Worm (Caenorhabditis elegans): Measurements from ENCODE around the gene bca-1.
A peak's percentile ranks its signal among the peaks of the same experiment; 100 is the strongest.

The bca-1 gene

ce11 chrX:6239927-6240639, 35.5 kb upstream of the bca-1 start:
- TF ChIP-seq ceh-18 (tag; optimal IDR thresholded peaks at IDR 0.05) (peak; percentile 4), ceh-2 (tag; optimal IDR thresholded peaks at IDR 0.05) (no peak)

DNA sequence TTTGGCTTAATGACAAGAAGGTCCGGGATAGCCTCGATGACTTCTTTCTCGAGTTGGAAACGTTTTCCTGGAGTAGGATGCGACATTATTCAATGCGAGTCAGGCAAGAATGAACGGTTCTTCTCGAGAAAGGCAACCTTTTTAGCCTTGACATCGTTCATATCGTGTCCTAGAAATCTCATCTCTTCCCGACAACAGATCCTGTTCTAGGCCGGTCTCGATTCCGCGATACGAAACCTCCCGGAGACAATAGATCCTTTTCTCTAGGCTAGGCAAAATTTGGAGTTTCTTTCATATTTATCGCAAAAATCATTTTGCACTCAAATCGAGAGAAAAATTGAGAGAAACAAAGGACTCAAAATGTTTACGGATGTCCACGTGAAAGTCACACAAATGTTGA, 34.4 kb upstream of the bca-1 start, which contains the start of gene rml-3:
rml-3 (minus strand) TSS at position 93 of the 400 bp plus-strand sequence.
- TF ChIP-seq rnt-1 (tag; optimal IDR thresholded peaks at IDR 0.05) (peak; percentile 51), syd-9 (tag; optimal IDR thresholded peaks at IDR 0.05) (no peak)

- TF ChIP-seq Y22D7AL.16 (tag; optimal IDR thresholded peaks at IDR 0.05) (no peak), ama-1 (optimal IDR thresholded peaks at IDR 0.05) (no peak), odd-2 (tag; optimal IDR thresholded peaks at IDR 0.05) (no peak), unc-86 (tag; optimal IDR thresholded peaks at IDR 0.05) (no peak), pat-9 (tag; optimal IDR thresholded peaks at IDR 0.05) (no peak), elt-2 (tag; optimal IDR thresholded peaks at IDR 0.05) (no peak), che-1 (tag; optimal IDR thresholded peaks at IDR 0.05) (no peak), nhr-11 (tag; optimal IDR thresholded peaks at IDR 0.05) (no peak), lin-11 (tag; optimal IDR thresholded peaks at IDR 0.05) (no peak), tbx-7 (tag; optimal IDR thresholded peaks at IDR 0.05) (no peak), K02D7.2 (tag; optimal IDR thresholded peaks at IDR 0.05) (no peak), ceh-6 (GFP tag; optimal IDR thresholded peaks at IDR 0.05) (no peak), ceh-31 (tag; optimal IDR thresholded peaks at IDR 0.05) (no peak), npax-4 (tag; optimal IDR thresholded peaks at IDR 0.05) (no peak), fkh-10 (GFP tag; optimal IDR thresholded peaks at IDR 0.05) (no peak)
These were observed 30.9 kb upstream of the bca-1 start, which contains the start of gene hsp-43 for ce11 chrX:6235443-6235842. TSS of gene hsp-43 (minus strand) at chrX:6235543.

ce11 chrX:6232998-6233626, 28.6 kb upstream of the bca-1 start, which contains the start of gene C14F11.4:
TSS of gene C14F11.4 (minus strand) at chrX:6233048.
- TF ChIP-seq fkh-6 (tag; optimal IDR thresholded peaks at IDR 0.05): no peak
- no peak for TF ChIP-seq hlh-6 (tag; optimal IDR thresholded peaks at IDR 0.05)
- TF ChIP-seq unc-42 (tag; optimal IDR thresholded peaks at IDR 0.05): no peak
- no peak for TF ChIP-seq ahr-1 (tag; optimal IDR thresholded peaks at IDR 0.05)
- TF ChIP-seq fax-1 (tag; optimal IDR thresholded peaks at IDR 0.05): no peak
- TF ChIP-seq syd-9 (tag; optimal IDR thresholded peaks at IDR 0.05): no peak
- no peak for TF ChIP-seq tbx-2 (tag; optimal IDR thresholded peaks at IDR 0.05)

DNA sequence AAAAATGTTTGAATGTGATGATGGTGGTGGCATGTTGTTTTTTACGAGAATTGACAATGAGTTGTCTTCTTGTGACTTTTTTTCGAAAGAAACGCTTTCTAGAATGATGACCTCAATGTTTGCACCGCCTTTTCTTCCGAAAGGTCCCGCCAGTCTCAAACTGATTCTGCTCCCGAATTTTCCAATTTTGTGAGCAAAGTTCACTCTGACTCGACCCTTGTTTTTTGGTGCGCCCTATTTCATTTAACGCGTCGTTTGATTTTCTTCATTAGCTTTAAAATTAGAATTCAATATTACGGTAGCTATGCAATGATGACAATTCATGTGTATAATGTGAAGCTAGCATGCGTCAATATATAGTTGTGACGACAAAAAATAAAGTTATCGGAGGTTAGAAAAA, 26.1 kb upstream of the bca-1 start, which contains the start of gene lite-1:
lite-1 (minus strand) TSS at position 101 of the 400 bp plus-strand sequence.
- no peak for TF ChIP-seq elt-2 (tag; optimal IDR thresholded peaks at IDR 0.05)
- no peak for TF ChIP-seq Y22D7AL.16 (tag; optimal IDR thresholded peaks at IDR 0.05)
- no peak for TF ChIP-seq ceh-45 (GFP tag; IDR thresholded peaks at IDR 0.05)
- no peak for TF ChIP-seq fkh-6 (tag; optimal IDR thresholded peaks at IDR 0.05)
- no peak for TF ChIP-seq zip-5 (tag; optimal IDR thresholded peaks at IDR 0.05)
- TF ChIP-seq lin-11 (tag; optimal IDR thresholded peaks at IDR 0.05): no peak
- no peak for TF ChIP-seq ceh-24 (tag; optimal IDR thresholded peaks at IDR 0.05)
- TF ChIP-seq ceh-19 (GFP tag; optimal IDR thresholded peaks at IDR 0.05): no peak
- no peak for TF ChIP-seq ttx-3 (tag; optimal IDR thresholded peaks at IDR 0.05)
- TF ChIP-seq gmeb-2 (tag; optimal IDR thresholded peaks at IDR 0.05): no peak
- no peak for TF ChIP-seq C38D4.7 (GFP tag; optimal IDR thresholded peaks at IDR 0.05)
- TF ChIP-seq mec-3 (tag; optimal IDR thresholded peaks at IDR 0.05; ENCODE audit: borderline replicate concordance): no peak
- no peak for TF ChIP-seq ceh-18 (tag; optimal IDR thresholded peaks at IDR 0.05)
- TF ChIP-seq nhr-232 (tag; optimal IDR thresholded peaks at IDR 0.05): no peak
- no peak for TF ChIP-seq hlh-13 (GFP tag; optimal IDR thresholded peaks at IDR 0.05)
- no peak for TF ChIP-seq ref-2 (tag; optimal IDR thresholded peaks at IDR 0.05)
- no peak for TF ChIP-seq C08G9.2 (tag; optimal IDR thresholded peaks at IDR 0.05)

Measured in whole organism, late embryonic.